Fruit fly (Drosophila melanogaster) whole organism, embryonic: ENCODE data around the gene Rpp14a.

Experiments
- CG11085 ChIP-seq: fragments of 200-800 bp; sonication (Bioruptor generic); IDR thresholded peaks from 2 replicates; pipeline ENCODE4 v1.3.6; 2022; ENCODE audit warnings: missing biosample characterization, missing genetic modification characterization
- CG11093 ChIP-seq: fragments of 200-800 bp; sonication (Bioruptor generic); IDR thresholded peaks from 3 replicates; pipeline ENCODE4 v1.3.6; 2022; ENCODE audit warnings: missing biosample characterization, missing genetic modification characterization
- CG12104 ChIP-seq: fragments of 200-800 bp; sonication (Bioruptor generic); optimal IDR thresholded peaks from 3 replicates; lab custom pipeline; 2016; ENCODE audit warnings: missing biosample characterization, missing genetic modification characterization
- CG12155 ChIP-seq: fragments of 200-800 bp; sonication (Bioruptor generic); optimal IDR thresholded peaks from 3 replicates; lab custom pipeline; 2016; ENCODE audit warnings: missing biosample characterization, missing genetic modification characterization
- CG12744 ChIP-seq: fragments of 200-800 bp; sonication (Bioruptor generic); optimal IDR thresholded peaks from 2 replicates; lab custom pipeline; 2016; ENCODE audit warnings: missing biosample characterization, missing genetic modification characterization
- CG13296 ChIP-seq: fragments of 200-800 bp; sonication (Bioruptor generic); optimal IDR thresholded peaks from 3 replicates; lab custom pipeline; 2018; ENCODE audit warnings: missing biosample characterization, mild to moderate bottlenecking, missing genetic modification characterization
- CG13775 ChIP-seq: fragments of 200-800 bp; sonication (Bioruptor generic); optimal IDR thresholded peaks from 3 replicates; lab custom pipeline; 2017; ENCODE audit warnings: missing biosample characterization, mild to moderate bottlenecking, missing genetic modification characterization
- CG14014 ChIP-seq: fragments of 200-800 bp; sonication (Bioruptor generic); IDR thresholded peaks from 2 replicates; pipeline ENCODE4 v1.3.6; 2022; ENCODE audit warnings: missing biosample characterization, missing genetic modification characterization
- CG14710 ChIP-seq: fragments of 200-800 bp; sonication (Bioruptor generic); optimal IDR thresholded peaks from 3 replicates; lab custom pipeline; 2019; ENCODE audit warnings: missing biosample characterization, mild to moderate bottlenecking, missing genetic modification characterization, moderate library complexity
- CG17612 ChIP-seq: fragments of 200-800 bp; sonication (Bioruptor generic); IDR thresholded peaks from 2 replicates; pipeline ENCODE4 v1.3.6; 2022; ENCODE audit warnings: missing biosample characterization, missing genetic modification characterization
- CG1792 ChIP-seq: fragments of 200-800 bp; sonication (Bioruptor generic); optimal IDR thresholded peaks from 2 replicates; lab custom pipeline; 2016; ENCODE audit warnings: missing biosample characterization, missing genetic modification characterization
- CG2120 ChIP-seq: fragments of 200-800 bp; sonication (Bioruptor generic); optimal IDR thresholded peaks from 3 replicates; lab custom pipeline; 2016; ENCODE audit warnings: missing biosample characterization, missing genetic modification characterization
- CG30020 ChIP-seq: fragments of 200-800 bp; optimal IDR thresholded peaks from 2 replicates; lab custom pipeline; 2019; ENCODE audit warnings: missing biosample characterization, mild to moderate bottlenecking, missing genetic modification characterization, moderate library complexity
- CG30431 ChIP-seq: fragments of 200-800 bp; sonication (Bioruptor generic); optimal IDR thresholded peaks from 2 replicates; lab custom pipeline; 2017; ENCODE audit warnings: missing biosample characterization, missing genetic modification characterization
- CG3163 ChIP-seq: fragments of 200-800 bp; sonication (Bioruptor generic); optimal IDR thresholded peaks from 3 replicates; lab custom pipeline; 2016; ENCODE audit warnings: missing biosample characterization, missing genetic modification characterization
- CG33213 ChIP-seq: fragments of 200-800 bp; sonication (Bioruptor generic); optimal IDR thresholded peaks from 3 replicates; lab custom pipeline; 2016; ENCODE audit warnings: missing biosample characterization, missing genetic modification characterization
- CG3407 ChIP-seq: fragments of 200-800 bp; sonication (Bioruptor generic); optimal IDR thresholded peaks from 2 replicates; lab custom pipeline; 2018; ENCODE audit warnings: missing biosample characterization, mild to moderate bottlenecking, missing genetic modification characterization
- CG5180 ChIP-seq: fragments of 200-800 bp; sonication (Bioruptor generic); optimal IDR thresholded peaks from 3 replicates; lab custom pipeline; 2017; ENCODE audit warnings: missing biosample characterization, missing genetic modification characterization, mild to moderate bottlenecking, moderate library complexity, missing genetic modification reagents
- CG6175 ChIP-seq: fragments of 200-800 bp; sonication (Bioruptor generic); IDR thresholded peaks from 3 replicates; pipeline ENCODE4 v1.3.6; 2022; ENCODE audit warnings: missing biosample characterization, missing genetic modification characterization
- CG9797 ChIP-seq: fragments of 200-800 bp; sonication (Bioruptor generic); optimal IDR thresholded peaks from 3 replicates; lab custom pipeline; 2018; ENCODE audit warnings: missing biosample characterization, mild to moderate bottlenecking, missing genetic modification characterization
- CG9876 ChIP-seq: fragments of 200-800 bp; sonication (Bioruptor generic); optimal IDR thresholded peaks from 2 replicates; lab custom pipeline; 2016; ENCODE audit warnings: missing biosample characterization, missing genetic modification characterization
- Deaf1 ChIP-seq: fragments of 200-800 bp; optimal IDR thresholded peaks from 3 replicates; lab custom pipeline; 2019; ENCODE audit warnings: missing biosample characterization, mild to moderate bottlenecking, missing genetic modification characterization, moderate library complexity
- Dip2 ChIP-seq: fragments of 200-800 bp; sonication (Bioruptor generic); IDR thresholded peaks from 2 replicates; pipeline ENCODE4 v1.3.6; 2022; ENCODE audit warnings: missing biosample characterization, missing genetic modification characterization
- Dll ChIP-seq: fragments of 200-800 bp; sonication (Bioruptor generic); IDR thresholded peaks from 4 replicates; pipeline ENCODE4 v1.3.6; 2022; ENCODE audit warnings: missing biosample characterization, missing genetic modification characterization; ENCODE audit not compliant: partially characterized antibody
- HLH3B ChIP-seq: fragments of 200-800 bp; sonication (Bioruptor generic); IDR thresholded peaks from 2 replicates; pipeline ENCODE4 v1.3.6; 2022; ENCODE audit warnings: missing biosample characterization, missing genetic modification characterization
- Opbp ChIP-seq: fragments of 200-800 bp; sonication (Bioruptor generic); IDR thresholded peaks from 3 replicates; pipeline ENCODE4 v1.3.6; 2022; ENCODE audit warnings: missing biosample characterization, missing genetic modification characterization; ENCODE audit not compliant: partially characterized antibody
- Sox102F ChIP-seq: fragments of 200-800 bp; sonication (Bioruptor generic); optimal IDR thresholded peaks from 2 replicates; lab custom pipeline; 2018; ENCODE audit warnings: missing biosample characterization, mild to moderate bottlenecking, missing genetic modification characterization, moderate library complexity
- Trl ChIP-seq, 3 experiments: fragments of >200 bp in 2 of 3; fragments of 200-800 bp in 1 of 3; sonication (Bioruptor generic) in 1 of 3; optimal IDR thresholded peaks; 2 replicates in 1 of 3; 3 replicates in 2 of 3; lab custom pipeline; 2016 to 2017; ENCODE audit warnings: missing biosample characterization in 1 of 3, missing genetic modification characterization in 1 of 3
- Vsx1 ChIP-seq: fragments of 200-800 bp; sonication (Bioruptor generic); optimal IDR thresholded peaks from 2 replicates; lab custom pipeline; 2017; ENCODE audit warnings: missing biosample characterization, mild to moderate bottlenecking, missing genetic modification characterization, missing genetic modification reagents
- ac ChIP-seq: fragments of 200-800 bp; sonication (Bioruptor generic); optimal IDR thresholded peaks from 3 replicates; lab custom pipeline; 2017; ENCODE audit warnings: missing biosample characterization, mild to moderate bottlenecking, missing genetic modification characterization
- bbx ChIP-seq: fragments of 200-800 bp; sonication (Bioruptor generic); IDR thresholded peaks from 2 replicates; pipeline ENCODE4 v1.3.6; 2022; ENCODE audit warnings: missing biosample characterization, missing genetic modification characterization; ENCODE audit not compliant: partially characterized antibody
- crp ChIP-seq, 2 experiments: fragments of 200-800 bp; sonication (Bioruptor generic); optimal IDR thresholded peaks; 2 replicates in 1 of 2; 3 replicates in 1 of 2; lab custom pipeline; 2017; ENCODE audit warnings: missing biosample characterization in 2 of 2, missing genetic modification characterization in 2 of 2, mild to moderate bottlenecking in 1 of 2, moderate library complexity in 1 of 2
- dmrt11E ChIP-seq: fragments of 200-800 bp; sonication (Bioruptor generic); optimal IDR thresholded peaks from 3 replicates; lab custom pipeline; 2018; ENCODE audit warnings: missing biosample characterization, mild to moderate bottlenecking, missing genetic modification characterization, moderate library complexity
- fru ChIP-seq: fragments of >200 bp; optimal IDR thresholded peaks from 2 replicates; lab custom pipeline; 2017
- gce ChIP-seq: fragments of 200-800 bp; sonication (Bioruptor generic); IDR thresholded peaks from 3 replicates; pipeline ENCODE4 v1.3.6; 2022; ENCODE audit warnings: missing biosample characterization, missing genetic modification characterization
- gro ChIP-seq: fragments of 200-800 bp; sonication (Bioruptor generic); optimal IDR thresholded peaks from 2 replicates; lab custom pipeline; 2016; ENCODE audit warnings: missing biosample characterization, missing genetic modification characterization
- hbn ChIP-seq: fragments of 200-800 bp; sonication (Bioruptor generic); IDR thresholded peaks from 2 replicates; pipeline ENCODE4 v1.3.6; 2022; ENCODE audit warnings: missing biosample characterization, missing genetic modification characterization; ENCODE audit not compliant: partially characterized antibody
- lilli ChIP-seq: fragments of 200-800 bp; sonication (Bioruptor generic); optimal IDR thresholded peaks from 3 replicates; lab custom pipeline; 2016; ENCODE audit warnings: missing biosample characterization, missing genetic modification characterization
- phol ChIP-seq: fragments of 200-800 bp; sonication (Bioruptor generic); optimal IDR thresholded peaks from 3 replicates; lab custom pipeline; 2018; ENCODE audit warnings: missing biosample characterization, mild to moderate bottlenecking, missing genetic modification characterization, moderate library complexity
- pita ChIP-seq: fragments of 200-800 bp; sonication (Bioruptor generic); optimal IDR thresholded peaks from 2 replicates; lab custom pipeline; 2017; ENCODE audit warnings: missing biosample characterization, mild to moderate bottlenecking, missing genetic modification characterization
- pros ChIP-seq: fragments of 200-800 bp; sonication (Bioruptor generic); optimal IDR thresholded peaks from 3 replicates; lab custom pipeline; 2019; ENCODE audit warnings: missing biosample characterization, mild to moderate bottlenecking, missing genetic modification characterization, moderate library complexity
- pum ChIP-seq: fragments of 200-800 bp; sonication (Bioruptor generic); optimal IDR thresholded peaks from 2 replicates; lab custom pipeline; 2016; ENCODE audit warnings: missing biosample characterization, missing genetic modification characterization
- slp2 ChIP-seq: fragments of 200-800 bp; sonication (Bioruptor generic); optimal IDR thresholded peaks from 2 replicates; lab custom pipeline; 2016; ENCODE audit warnings: missing biosample characterization, missing genetic modification characterization
- ssp ChIP-seq: fragments of 200-800 bp; sonication (Bioruptor generic); IDR thresholded peaks from 2 replicates; pipeline ENCODE4 v1.3.6; 2022; ENCODE audit warnings: missing biosample characterization, missing genetic modification characterization
- ttk ChIP-seq: fragments of 200-800 bp; sonication (Bioruptor generic); IDR thresholded peaks from 2 replicates; pipeline ENCODE4 v2.1.2; 2022; ENCODE audit warnings: missing biosample characterization, missing genetic modification characterization
- usp ChIP-seq: fragments of >200 bp; optimal IDR thresholded peaks from 2 replicates; lab custom pipeline; 2017; ENCODE audit warnings: missing biosample characterization, missing genetic modification characterization
- z ChIP-seq: fragments of 200-800 bp; sonication (Bioruptor generic); IDR thresholded peaks from 3 replicates; pipeline ENCODE4 v1.3.6; 2022; ENCODE audit warnings: missing biosample characterization, missing genetic modification characterization
- zen ChIP-seq: fragments of 200-800 bp; sonication (Bioruptor generic); optimal IDR thresholded peaks from 3 replicates; lab custom pipeline; 2018; ENCODE audit warnings: missing biosample characterization, mild to moderate bottlenecking, missing genetic modification characterization, moderate library complexity

Rpp14a gene

DNA sequence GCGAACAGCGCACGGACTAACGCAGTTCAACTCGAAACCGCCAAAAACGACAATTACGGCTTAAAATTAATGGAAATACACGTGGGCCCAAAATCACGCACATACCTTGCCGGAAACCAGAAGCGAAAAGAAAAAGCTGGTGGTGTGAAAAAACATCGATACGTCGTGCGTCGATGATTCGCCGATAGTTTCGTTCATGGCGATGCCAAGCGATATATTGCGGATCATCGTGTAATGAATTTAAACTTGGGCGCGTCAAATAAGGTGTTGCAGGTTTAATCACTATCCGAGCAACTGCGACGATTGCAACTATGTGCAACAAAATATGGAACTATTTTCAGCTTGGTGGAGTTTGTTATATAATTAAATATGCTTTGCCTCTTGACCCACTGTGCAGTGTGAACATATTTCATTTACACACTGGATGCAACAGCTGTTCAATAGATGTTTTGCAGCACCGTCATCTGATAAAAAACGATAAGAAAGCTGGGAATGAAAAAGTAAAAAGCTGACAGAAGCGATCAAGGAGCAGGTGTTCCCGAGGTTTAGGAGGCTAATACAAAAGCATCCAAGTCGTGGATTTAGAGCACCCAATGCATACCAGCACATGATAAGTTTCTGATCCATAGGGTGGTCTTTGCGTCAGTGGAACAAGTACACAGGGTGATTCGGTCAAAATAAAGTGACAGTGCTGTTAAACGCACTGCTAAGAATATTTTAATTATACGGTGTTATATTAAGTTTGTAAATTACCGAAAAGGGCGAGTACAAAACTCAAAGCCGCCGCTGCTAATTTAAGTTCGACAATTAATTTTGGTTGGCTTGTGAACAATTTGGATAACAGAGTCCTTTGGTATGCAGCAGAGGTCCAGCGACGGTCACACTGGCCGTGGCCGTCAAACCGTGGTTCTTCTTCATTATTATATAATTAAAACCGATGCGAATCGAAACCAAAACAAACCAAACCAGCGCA lies 10.3 kb upstream of the Rpp14a start, which contains the start of the genes RpL32 and CG7943 (continued):
- TF ChIP-seq bbx, result peak; percentile 100
- peak; percentile 72 for TF ChIP-seq CG5180 (GFP tag; lab: Kevin White, UChicago)
- TF ChIP-seq CG30020 (tag; lab: Kevin White, UChicago), result peak; percentile 88
- TF ChIP-seq Trl (optimal IDR thresholded peaks at IDR 0.05; lab: Kevin White, UChicago), result no peak
- TF ChIP-seq Trl (GFP tag; optimal IDR thresholded peaks at IDR 0.05; lab: Kevin White, UChicago), result peak; percentile 98
- TF ChIP-seq crp (GFP tag; optimal IDR thresholded peaks at IDR 0.05; lab: Kevin White, UChicago), result peak; percentile 35 to 91
- TF ChIP-seq gro (GFP tag; lab: Kevin White, UChicago), result peak; percentile 98
- TF ChIP-seq ssp, result peak; percentile 91
- peak; percentile 100 for TF ChIP-seq Dll (GFP tag; lab: Robert Waterston, UW)
- peak; percentile 92 for TF ChIP-seq CG2120 (GFP tag; lab: Kevin White, UChicago)
- TF ChIP-seq Dip2, result peak; percentile 69
- TF ChIP-seq fru, result no peak
- TF ChIP-seq phol (tag; lab: Kevin White, UChicago), result peak; percentile 96
- TF ChIP-seq z, result peak; percentile 50; the same call in 2 of the 3 replicates
- peak; percentile 78 for TF ChIP-seq CG3163 (GFP tag; lab: Kevin White, UChicago)
- peak; percentile 89 for TF ChIP-seq Vsx1 (GFP tag; lab: Kevin White, UChicago)
- peak; percentile 82 for TF ChIP-seq CG17612 (GFP tag; lab: Robert Waterston, UW)
- TF ChIP-seq CG12744 (GFP tag; lab: Kevin White, UChicago), result peak; percentile 77
- TF ChIP-seq CG12155 (GFP tag; lab: Kevin White, UChicago), result peak; percentile 78
- TF ChIP-seq CG14710 (tag; lab: Kevin White, UChicago), result peak; percentile 96
- TF ChIP-seq Opbp (GFP tag; lab: Robert Waterston, UW), result peak; percentile 100
- peak; percentile 54 for TF ChIP-seq ac (GFP tag; lab: Kevin White, UChicago)
- TF ChIP-seq usp, result no peak
- peak; percentile 79 for TF ChIP-seq dmrt11E
- peak; percentile 93 for TF ChIP-seq CG11085 (GFP tag; lab: Robert Waterston, UW)
- TF ChIP-seq hbn (GFP tag; lab: Robert Waterston, UW), result peak; percentile 100
- peak; percentile 87 for TF ChIP-seq CG11093 (GFP tag; lab: Robert Waterston, UW)
- TF ChIP-seq ttk (GFP tag; lab: Robert Waterston, UW), result peak; percentile 88
- peak; percentile 93 for TF ChIP-seq lilli (GFP tag; lab: Kevin White, UChicago)
- TF ChIP-seq CG30431 (GFP tag; lab: Kevin White, UChicago), result peak; percentile 71
- peak; percentile 78 for TF ChIP-seq Sox102F (GFP tag; lab: Kevin White, UChicago)
- peak; percentile 92 for TF ChIP-seq CG6175 (GFP tag; lab: Robert Waterston, UW)
- TF ChIP-seq HLH3B (GFP tag; lab: Robert Waterston, UW), result peak; percentile 93
- TF ChIP-seq gce (GFP tag; lab: Robert Waterston, UW), result peak; percentile 79
- TF ChIP-seq pum (GFP tag; lab: Kevin White, UChicago), result peak; percentile 97
- peak; percentile 91 for TF ChIP-seq zen (tag; lab: Kevin White, UChicago)
- peak; percentile 96 for TF ChIP-seq CG33213
- TF ChIP-seq Deaf1 (tag; lab: Kevin White, UChicago), result peak; percentile 71
- TF ChIP-seq CG13775 (GFP tag; lab: Kevin White, UChicago), result peak; percentile 98
- peak; percentile 92 for TF ChIP-seq CG12104 (GFP tag; lab: Kevin White, UChicago)
- TF ChIP-seq pros, result peak; percentile 54
- TF ChIP-seq CG9876 (GFP tag; lab: Kevin White, UChicago), result peak; percentile 97
- peak; percentile 97 for TF ChIP-seq CG13296
- peak; percentile 81 for TF ChIP-seq CG3407 (GFP tag; lab: Kevin White, UChicago)
- no peak for TF ChIP-seq pita
- peak; percentile 93 for TF ChIP-seq slp2 (GFP tag; lab: Kevin White, UChicago)
- peak; percentile 91 for TF ChIP-seq CG1792 (GFP tag; lab: Kevin White, UChicago)
- peak; percentile 96 for TF ChIP-seq CG14014 (GFP tag; lab: Robert Waterston, UW)
- TF ChIP-seq CG9797 (GFP tag; lab: Kevin White, UChicago), result peak; percentile 79
